Worm (Caenorhabditis elegans) whole organism, late embryonic: ENCODE results near the gene ZK688.4.

Source experiments
- K02D7.2 ChIP-seq: sonication (generic microtip); optimal IDR thresholded peaks from 2 replicates; lab custom pipeline; 2017; ENCODE audit warnings: mild to moderate bottlenecking, missing genetic modification characterization, missing compliant biosample characterization
- ama-1 ChIP-seq: fragments of 150-350 bp; optimal IDR thresholded peaks from 2 replicates; lab custom pipeline; 2014
- ceh-14 ChIP-seq: sonication (generic microtip); optimal IDR thresholded peaks from 2 replicates; lab custom pipeline; 2016; ENCODE audit warnings: missing genotype, missing genetic modification characterization, missing compliant biosample characterization
- ceh-19 ChIP-seq: fragments of 200-800 bp; sonication (Bioruptor generic); optimal IDR thresholded peaks from 2 replicates; lab custom pipeline; 2018; ENCODE audit warnings: mild to moderate bottlenecking, missing genetic modification characterization, missing compliant biosample characterization
- ceh-30 ChIP-seq: fragments of 150-350 bp; optimal IDR thresholded peaks from 2 replicates; lab custom pipeline; 2014; ENCODE audit warnings: missing biosample characterization, missing genetic modification characterization
- elt-2 ChIP-seq: sonication (generic microtip); optimal IDR thresholded peaks from 2 replicates; lab custom pipeline; 2016; ENCODE audit warnings: missing genetic modification reagents, missing genetic modification characterization, missing compliant biosample characterization
- ets-4 ChIP-seq: sonication (generic microtip); optimal IDR thresholded peaks from 2 replicates; lab custom pipeline; 2016; ENCODE audit warnings: missing genetic modification characterization, missing compliant biosample characterization
- fkh-10 ChIP-seq: fragments of 150-350 bp; optimal IDR thresholded peaks from 2 replicates; lab custom pipeline; 2014; ENCODE audit warnings: missing biosample characterization, missing genetic modification reagents, missing genetic modification characterization
- nfya-1 ChIP-seq: sonication (generic microtip); optimal IDR thresholded peaks from 2 replicates; lab custom pipeline; 2017; ENCODE audit warnings: missing genetic modification characterization, mild to moderate bottlenecking, missing compliant biosample characterization, antibody characterized with exemption, moderate library complexity
- nhr-11 ChIP-seq: fragments of 150-350 bp; optimal IDR thresholded peaks from 2 replicates; lab custom pipeline; 2014; ENCODE audit warnings: missing biosample characterization, missing genetic modification characterization
- pag-3 ChIP-seq: sonication (generic microtip); optimal IDR thresholded peaks from 2 replicates; lab custom pipeline; 2016; ENCODE audit warnings: missing compliant biosample characterization, missing genetic modification characterization, borderline replicate concordance
- pha-4 ChIP-seq: fragments of 150-350 bp; optimal IDR thresholded peaks from 2 replicates; lab custom pipeline; 2018; ENCODE audit warnings: missing biosample characterization, missing genetic modification reagents, missing genetic modification characterization
- syd-9 ChIP-seq: sonication (generic microtip); optimal IDR thresholded peaks from 2 replicates; lab custom pipeline; 2016; ENCODE audit warnings: mild to moderate bottlenecking, missing genetic modification characterization, moderate library complexity, missing compliant biosample characterization
- unc-3 ChIP-seq, 2 experiments: fragments of 200-800 bp in 1 of 2; sonication (Bioruptor generic) in 1 of 2; sonication (generic microtip) in 1 of 2; conservative IDR thresholded peaks in 1 of 2; optimal IDR thresholded peaks in 1 of 2; 2 replicates each; pipeline versions ENCODE4 v1.3.6 to Lab custom; 2016 to 2022; ENCODE audit warnings: missing compliant biosample characterization in 2 of 2, missing genetic modification characterization in 2 of 2, missing genetic modification reagents in 1 of 2

DNA sequence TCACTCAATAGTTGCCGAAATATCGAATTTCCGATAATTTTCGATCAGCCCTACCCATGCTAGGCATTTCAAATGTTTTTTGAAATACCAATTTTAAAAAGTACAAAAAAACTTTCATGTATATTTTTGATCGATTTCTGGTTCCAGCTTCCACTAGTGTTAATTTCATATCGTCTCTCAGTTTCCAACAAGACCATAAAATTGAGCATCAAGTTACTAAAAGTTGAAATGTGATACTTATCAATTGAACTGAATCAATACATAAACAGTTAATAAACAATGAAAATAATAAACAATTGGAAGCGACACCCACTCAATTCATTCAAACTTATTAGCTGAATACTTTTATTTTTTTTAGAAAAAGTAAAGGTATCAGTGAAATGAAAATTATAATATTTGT lies 28.6 kb upstream of the ZK688.4 start, which contains the start of gene cup-4:
- TF ChIP-seq ceh-30 (tag; lab: Kevin White, UChicago), result no peak
- TF ChIP-seq elt-2 (tag; lab: Kevin White, UChicago), result no peak
- TF ChIP-seq ama-1 (lab: Kevin White, UChicago), result no peak
- TF ChIP-seq unc-3 (GFP tag; conservative IDR thresholded peaks at IDR 0.05; lab: Robert Waterston, UW), result no peak
- TF ChIP-seq unc-3 (tag; optimal IDR thresholded peaks at IDR 0.05; lab: Kevin White, UChicago), result no peak
- TF ChIP-seq syd-9, result no peak
- TF ChIP-seq fkh-10 (GFP tag; lab: Kevin White, UChicago), result no peak
- TF ChIP-seq pha-4, result no peak
- no peak for TF ChIP-seq ceh-14 (tag; lab: Kevin White, UChicago)
- no peak for TF ChIP-seq K02D7.2 (tag; lab: Kevin White, UChicago)
- no peak for TF ChIP-seq pag-3
- TF ChIP-seq nfya-1 (tag; lab: Kevin White, UChicago), result no peak
- no peak for TF ChIP-seq ceh-19 (GFP tag; lab: Kevin White, UChicago)
- TF ChIP-seq ets-4, result no peak
- TF ChIP-seq nhr-11 (tag; lab: Kevin White, UChicago), result no peak
